Worm (Caenorhabditis elegans) whole organism, young adult: ENCODE measurements around the gene F39F10.2.

Experiments
- B0035.1 ChIP-seq: sonication (generic microtip); optimal IDR thresholded peaks from 2 replicates; lab custom pipeline; 2016; ENCODE audit warnings: missing genetic modification characterization, mild to moderate bottlenecking, missing compliant biosample characterization, missing genotype, missing genetic modification reagents
- C06A6.2 ChIP-seq: fragments of 200-800 bp; sonication (Bioruptor generic); conservative IDR thresholded peaks from 2 replicates; pipeline ENCODE4 v1.3.6; 2022; ENCODE audit warnings: missing genetic modification characterization, missing compliant biosample characterization
- F10E7.11 ChIP-seq: sonication (generic microtip); optimal IDR thresholded peaks from 2 replicates; lab custom pipeline; 2017; ENCODE audit warnings: mild to moderate bottlenecking, missing genetic modification characterization, moderate library complexity, missing compliant biosample characterization
- F37B4.10 ChIP-seq: fragments of 200-800 bp; sonication (Bioruptor generic); IDR thresholded peaks from 2 replicates; pipeline ENCODE4 v1.3.6; 2022; ENCODE audit warnings: missing genetic modification characterization, missing compliant biosample characterization
- T07F8.4 ChIP-seq: sonication (generic microtip); optimal IDR thresholded peaks from 2 replicates; lab custom pipeline; 2016; ENCODE audit warnings: mild to moderate bottlenecking, missing genetic modification characterization, moderate library complexity, missing compliant biosample characterization
- T26A5.8 ChIP-seq: sonication (generic microtip); optimal IDR thresholded peaks from 2 replicates; lab custom pipeline; 2016; ENCODE audit warnings: missing genetic modification characterization, missing compliant biosample characterization
- Y95B8A.8 ChIP-seq: fragments of 200-800 bp; sonication (Bioruptor generic); IDR thresholded peaks from 2 replicates; pipeline ENCODE4 v1.3.6; 2022; ENCODE audit warnings: missing genetic modification reagents, missing genetic modification characterization, missing compliant biosample characterization
- akir-1 ChIP-seq: fragments of 200-800 bp; sonication (Bioruptor generic); optimal IDR thresholded peaks from 2 replicates; lab custom pipeline; 2018; ENCODE audit warnings: mild to moderate bottlenecking, missing genetic modification characterization, moderate library complexity, missing compliant biosample characterization
- aptf-3 ChIP-seq: fragments of 200-800 bp; sonication (Bioruptor generic); IDR thresholded peaks from 2 replicates; pipeline ENCODE4 v1.3.6; 2022; ENCODE audit warnings: missing genetic modification characterization, missing compliant biosample characterization
- atf-7 ChIP-seq: sonication (generic microtip); optimal IDR thresholded peaks from 2 replicates; lab custom pipeline; 2017; ENCODE audit warnings: mild to moderate bottlenecking, missing genetic modification characterization, missing compliant biosample characterization
- athp-1 ChIP-seq: sonication (generic microtip); optimal IDR thresholded peaks from 2 replicates; lab custom pipeline; 2017; ENCODE audit warnings: mild to moderate bottlenecking, missing genetic modification characterization, missing compliant biosample characterization
- attf-3 ChIP-seq: fragments of 200-800 bp; sonication (Bioruptor generic); conservative IDR thresholded peaks from 2 replicates; pipeline ENCODE4 v1.3.6; 2022; ENCODE audit warnings: missing genetic modification reagents, missing genetic modification characterization, missing compliant biosample characterization
- cebp-1 ChIP-seq, 2 experiments: fragments of 200-800 bp in 1 of 2; sonication (Bioruptor generic) in 1 of 2; sonication (generic microtip) in 1 of 2; IDR thresholded peaks in 1 of 2; optimal IDR thresholded peaks in 1 of 2; 2 replicates each; pipeline versions ENCODE4 v1.3.6 to Lab custom; 2017 to 2022; ENCODE audit warnings: missing compliant biosample characterization in 2 of 2, missing genetic modification characterization in 2 of 2, mild to moderate bottlenecking in 1 of 2, missing genetic modification reagents in 1 of 2, moderate library complexity in 1 of 2
- ceh-100 ChIP-seq: fragments of 200-800 bp; sonication (Bioruptor generic); IDR thresholded peaks from 2 replicates; pipeline ENCODE4 v1.3.6; 2022; ENCODE audit warnings: missing genetic modification reagents, missing genetic modification characterization, missing compliant biosample characterization
- ceh-27 ChIP-seq: fragments of 200-800 bp; sonication (Bioruptor generic); optimal IDR thresholded peaks from 2 replicates; lab custom pipeline; 2018; ENCODE audit warnings: mild to moderate bottlenecking, missing genetic modification characterization, moderate library complexity, missing compliant biosample characterization
- ceh-79 ChIP-seq: sonication (generic microtip); optimal IDR thresholded peaks from 2 replicates; lab custom pipeline; 2017; ENCODE audit warnings: mild to moderate bottlenecking, missing genetic modification characterization, missing compliant biosample characterization
- die-1 ChIP-seq: sonication (generic microtip); optimal IDR thresholded peaks from 2 replicates; lab custom pipeline; 2016; ENCODE audit warnings: missing genotype, mild to moderate bottlenecking, missing genetic modification characterization, missing compliant biosample characterization
- efl-1 ChIP-seq: fragments of 150-350 bp; optimal IDR thresholded peaks from 2 replicates; lab custom pipeline; 2014; ENCODE audit warnings: missing biosample characterization, missing genetic modification reagents, missing genetic modification characterization
- egl-44 ChIP-seq: fragments of 200-800 bp; sonication (Bioruptor generic); IDR thresholded peaks from 2 replicates; pipeline ENCODE4 v1.3.6; 2022; ENCODE audit warnings: missing genetic modification reagents, missing genetic modification characterization, missing compliant biosample characterization
- egrh-3 ChIP-seq: fragments of 200-800 bp; sonication (Bioruptor generic); IDR thresholded peaks from 2 replicates; pipeline ENCODE4 v1.3.6; 2022; ENCODE audit warnings: missing genetic modification reagents, missing genetic modification characterization, missing compliant biosample characterization
- ets-4 ChIP-seq: fragments of 200-800 bp; sonication (Bioruptor generic); optimal IDR thresholded peaks from 2 replicates; lab custom pipeline; 2018; ENCODE audit warnings: mild to moderate bottlenecking, missing genetic modification characterization, missing compliant biosample characterization
- fkh-3 ChIP-seq: sonication (generic microtip); optimal IDR thresholded peaks from 2 replicates; lab custom pipeline; 2016; ENCODE audit warnings: mild to moderate bottlenecking, missing genetic modification characterization, missing compliant biosample characterization
- gei-17 ChIP-seq: fragments of 200-800 bp; sonication (Bioruptor generic); optimal IDR thresholded peaks from 2 replicates; lab custom pipeline; 2018; ENCODE audit warnings: mild to moderate bottlenecking, missing genetic modification characterization, missing compliant biosample characterization
- hsf-1 ChIP-seq: fragments of 200-800 bp; sonication (Bioruptor generic); IDR thresholded peaks from 2 replicates; pipeline ENCODE4 v1.3.6; 2022; ENCODE audit warnings: missing genetic modification reagents, missing genetic modification characterization, missing compliant biosample characterization
- lag-1 ChIP-seq: fragments of 200-800 bp; sonication (Bioruptor generic); IDR thresholded peaks from 2 replicates; pipeline ENCODE4 v1.3.6; 2022; ENCODE audit warnings: missing genetic modification reagents, missing genetic modification characterization, missing compliant biosample characterization
- let-526 ChIP-seq: fragments of 200-800 bp; sonication (Bioruptor generic); IDR thresholded peaks from 2 replicates; pipeline ENCODE4 v1.3.6; 2022; ENCODE audit warnings: missing genetic modification reagents, missing genetic modification characterization, missing compliant biosample characterization
- lin-54 ChIP-seq: fragments of 200-800 bp; sonication (Bioruptor generic); optimal IDR thresholded peaks from 2 replicates; lab custom pipeline; 2018; ENCODE audit warnings: mild to moderate bottlenecking, missing genetic modification characterization, missing compliant biosample characterization
- lsy-27 ChIP-seq: sonication (generic microtip); optimal IDR thresholded peaks from 2 replicates; lab custom pipeline; 2017; ENCODE audit warnings: missing genetic modification characterization, mild to moderate bottlenecking, missing compliant biosample characterization, antibody characterized with exemption, missing genotype, borderline replicate concordance; ENCODE audit not compliant: insufficient read depth
- madf-10 ChIP-seq: sonication (generic microtip); optimal IDR thresholded peaks from 2 replicates; lab custom pipeline; 2016; ENCODE audit warnings: mild to moderate bottlenecking, missing genetic modification characterization, missing compliant biosample characterization
- madf-6 ChIP-seq: fragments of 200-800 bp; sonication (Bioruptor generic); IDR thresholded peaks from 2 replicates; pipeline ENCODE4 v1.3.6; 2022; ENCODE audit warnings: missing genetic modification reagents, missing genetic modification characterization, missing compliant biosample characterization
- mel-28 ChIP-seq: sonication (generic microtip); optimal IDR thresholded peaks from 2 replicates; lab custom pipeline; 2016; ENCODE audit warnings: borderline replicate concordance, mild to moderate bottlenecking, missing genetic modification characterization, missing compliant biosample characterization
- mes-4 ChIP-seq: sonication (generic microtip); optimal IDR thresholded peaks from 2 replicates; lab custom pipeline; 2016; ENCODE audit warnings: missing genotype, missing genetic modification characterization, missing compliant biosample characterization
- mxl-1 ChIP-seq: sonication (generic microtip); optimal IDR thresholded peaks from 2 replicates; lab custom pipeline; 2016; ENCODE audit warnings: missing genetic modification characterization, missing compliant biosample characterization
- nfya-2 ChIP-seq: fragments of 200-800 bp; sonication (Bioruptor generic); IDR thresholded peaks from 2 replicates; pipeline ENCODE4 v1.3.6; 2022; ENCODE audit warnings: missing genetic modification reagents, missing genetic modification characterization, missing compliant biosample characterization
- nfyb-1 ChIP-seq: fragments of 200-800 bp; sonication (Bioruptor generic); IDR thresholded peaks from 2 replicates; pipeline ENCODE4 v1.3.6; 2022; ENCODE audit warnings: missing genetic modification reagents, missing genetic modification characterization, missing compliant biosample characterization
- nhr-90 ChIP-seq: sonication (generic microtip); optimal IDR thresholded peaks from 2 replicates; lab custom pipeline; 2016; ENCODE audit warnings: missing genotype, mild to moderate bottlenecking, missing genetic modification characterization, missing compliant biosample characterization
- pha-4 ChIP-seq: fragments of 150-350 bp; sonication (generic microtip); optimal IDR thresholded peaks from 2 replicates; lab custom pipeline; 2014; ENCODE audit warnings: missing biosample characterization, missing genetic modification reagents, missing genetic modification characterization
- repo-1 ChIP-seq: sonication (generic microtip); optimal IDR thresholded peaks from 2 replicates; lab custom pipeline; 2017; ENCODE audit warnings: mild to moderate bottlenecking, missing genetic modification characterization, missing compliant biosample characterization
- sea-2 ChIP-seq: fragments of 200-800 bp; sonication (Bioruptor generic); IDR thresholded peaks from 2 replicates; pipeline ENCODE4 v1.3.6; 2022; ENCODE audit warnings: missing genetic modification characterization, missing compliant biosample characterization
- snpc-4 ChIP-seq, 5 experiments: fragments of 150-350 bp in 1 of 5; sonication (generic microtip) in 4 of 5; optimal IDR thresholded peaks; 2 replicates each; lab custom pipeline; 2014 to 2018; ENCODE audit warnings: missing genetic modification characterization in 5 of 5, missing biosample characterization in 3 of 5, antibody characterized with exemption in 2 of 5, mild to moderate bottlenecking in 2 of 5, missing compliant biosample characterization in 2 of 5, missing genotype in 2 of 5, moderate library complexity in 2 of 5, missing genetic modification reagents in 1 of 5
- sptf-2 ChIP-seq: fragments of 200-800 bp; sonication (Bioruptor generic); optimal IDR thresholded peaks from 2 replicates; lab custom pipeline; 2018; ENCODE audit warnings: mild to moderate bottlenecking, missing genetic modification characterization, missing compliant biosample characterization
- ztf-25 ChIP-seq: fragments of 200-800 bp; sonication (Bioruptor generic); IDR thresholded peaks from 2 replicates; pipeline ENCODE4 v1.3.6; 2022; ENCODE audit warnings: missing genetic modification reagents, missing genetic modification characterization, missing compliant biosample characterization
- ztf-26 ChIP-seq: sonication (generic microtip); optimal IDR thresholded peaks from 2 replicates; lab custom pipeline; 2017; ENCODE audit warnings: missing genetic modification characterization, missing compliant biosample characterization
- ztf-6 ChIP-seq: fragments of 200-800 bp; sonication (Bioruptor generic); IDR thresholded peaks from 2 replicates; pipeline ENCODE4 v1.3.6; 2022; ENCODE audit warnings: missing genetic modification reagents, missing genetic modification characterization, missing compliant biosample characterization

F39F10.2 gene

ce11 chrX:16929560-16930332 is 35.1 kb downstream of the F39F10.2 start (continued):
- TF ChIP-seq hsf-1 (GFP tag; lab: Robert Waterston, UW) (peak; percentile 99), F37B4.10 (GFP tag; lab: Robert Waterston, UW) (peak; percentile 77; the same call in 1 of the 2 replicates), nfya-2 (no peak), athp-1 (tag; lab: Kevin White, UChicago) (peak; percentile 79), ztf-26 (tag; lab: Kevin White, UChicago) (peak; percentile 97), let-526 (GFP tag; lab: Robert Waterston, UW) (peak; percentile 91), gei-17 (peak; percentile 91), lin-54 (GFP tag; lab: Kevin White, UChicago) (peak; percentile 42), T26A5.8 (tag; lab: Kevin White, UChicago) (peak; percentile 16), nfyb-1 (GFP tag; lab: Robert Waterston, UW) (peak; percentile 96), Y95B8A.8 (GFP tag; lab: Robert Waterston, UW) (peak; percentile 89), efl-1 (GFP tag; lab: Kevin White, UChicago) (no peak), C06A6.2 (GFP tag; lab: Robert Waterston, UW) (peak; percentile 95; the same call in 1 of the 2 replicates), sptf-2 (GFP tag; lab: Kevin White, UChicago) (no peak), repo-1 (tag; lab: Kevin White, UChicago) (peak; percentile 78), ets-4 (GFP tag; lab: Kevin White, UChicago) (peak; percentile 32), ceh-100 (no peak), B0035.1 (tag; lab: Kevin White, UChicago) (peak; percentile 87), ceh-27 (GFP tag; lab: Kevin White, UChicago) (peak; percentile 97), aptf-3 (GFP tag; lab: Robert Waterston, UW) (peak; percentile 47; the same call in 1 of the 2 replicates), cebp-1 (GFP tag; IDR thresholded peaks at IDR 0.05; lab: Robert Waterston, UW) (peak; percentile 100), cebp-1 (tag; optimal IDR thresholded peaks at IDR 0.05; lab: Kevin White, UChicago) (peak; percentile 100), T07F8.4 (tag; lab: Kevin White, UChicago) (peak; percentile 57), madf-6 (peak; percentile 11; the same call in 1 of the 2 replicates), attf-3 (GFP tag; lab: Robert Waterston, UW) (0 out of 2 replicates have a peak, but pooled peaks have one; percentile 26), ztf-25 (GFP tag; lab: Robert Waterston, UW) (no peak), akir-1 (GFP tag; lab: Kevin White, UChicago) (peak; percentile 27), die-1 (tag; lab: Kevin White, UChicago) (peak; percentile 47), pha-4 (tag; lab: Kevin White, UChicago) (peak; percentile 81), ztf-6 (0 out of 2 replicates have a peak, but pooled peaks have one; percentile 19), egl-44 (GFP tag; lab: Robert Waterston, UW) (peak; percentile 87; the same call in 1 of the 2 replicates), ceh-79 (tag; lab: Kevin White, UChicago) (peak; percentile 92), nhr-90 (tag; lab: Kevin White, UChicago) (peak; percentile 63), lsy-27 (no peak), mes-4 (no peak), lag-1 (GFP tag; lab: Robert Waterston, UW) (0 out of 2 replicates have a peak, but pooled peaks have one; percentile 67), atf-7 (peak; percentile 97), mxl-1 (peak; percentile 49), snpc-4 (GFP tag; optimal IDR thresholded peaks at IDR 0.05; lab: Kevin White, UChicago) (peak; percentile 66), snpc-4 (tag; optimal IDR thresholded peaks at IDR 0.05; lab: Kevin White, UChicago) (peak; percentile 53 to 81 (median 66)), F10E7.11 (no peak), madf-10 (tag; lab: Kevin White, UChicago) (peak; percentile 93), sea-2 (GFP tag; lab: Robert Waterston, UW) (peak; percentile 77), mel-28 (tag; lab: Kevin White, UChicago) (peak; percentile 87), fkh-3 (tag; lab: Kevin White, UChicago) (peak; percentile 82), egrh-3 (GFP tag; lab: Robert Waterston, UW) (peak; percentile 67)
